Worm (Caenorhabditis elegans) whole organism, L2 larva: Measurements from ENCODE around the gene epg-4.

Experiments used
- ama-1 ChIP-seq: fragments of 150-350 bp; optimal IDR thresholded peaks from 2 replicates; lab custom pipeline; 2018; ENCODE audit warnings: inconsistent platforms
- elt-1 ChIP-seq: fragments of 150-350 bp; optimal IDR thresholded peaks from 2 replicates; lab custom pipeline; 2014; ENCODE audit warnings: missing biosample characterization, missing genetic modification characterization
- lin-13 ChIP-seq: fragments of 150-350 bp; optimal IDR thresholded peaks from 2 replicates; lab custom pipeline; 2014; ENCODE audit warnings: missing biosample characterization, missing genetic modification reagents, missing genetic modification characterization
- nhr-11 ChIP-seq: fragments of 150-350 bp; optimal IDR thresholded peaks from 2 replicates; lab custom pipeline; 2014; ENCODE audit warnings: missing biosample characterization, missing genetic modification characterization
- nhr-25 ChIP-seq: fragments of 150-350 bp; sonication (generic microtip); optimal IDR thresholded peaks from 3 replicates; lab custom pipeline; 2014; ENCODE audit warnings: missing biosample characterization, missing genetic modification characterization
- nhr-6 ChIP-seq: fragments of 150-350 bp; optimal IDR thresholded peaks from 2 replicates; lab custom pipeline; 2014; ENCODE audit warnings: missing biosample characterization, missing genetic modification characterization
- skn-1 ChIP-seq: sonication (generic microtip); optimal IDR thresholded peaks from 2 replicates; lab custom pipeline; 2017; ENCODE audit warnings: missing biosample characterization, missing genetic modification characterization

DNA sequence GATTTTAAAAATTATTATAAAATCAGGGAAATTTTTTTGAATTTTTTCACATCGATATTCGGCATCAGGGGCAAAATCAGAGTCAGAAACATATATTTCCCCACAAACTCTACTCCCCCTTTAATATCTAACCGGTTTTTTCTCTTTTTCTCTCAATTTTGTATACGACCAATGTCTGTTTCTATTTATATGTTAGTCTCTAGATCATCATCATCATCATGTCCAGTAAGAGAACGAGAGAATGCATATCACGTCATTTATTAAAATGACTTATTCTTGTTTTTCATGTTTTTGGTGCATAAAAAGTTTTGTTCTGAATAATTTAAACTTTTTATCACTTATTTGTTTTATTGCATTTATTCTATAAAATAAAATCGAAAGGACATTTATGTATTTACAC, 29.4 kb upstream of the epg-4 start:
- TF ChIP-seq ama-1 (lab: Kevin White, UChicago): no peak
- no peak for TF ChIP-seq lin-13
- no peak for TF ChIP-seq nhr-11 (tag; lab: Kevin White, UChicago)
- no peak for TF ChIP-seq skn-1 (tag; lab: Kevin White, UChicago)
- peak; percentile 56 for TF ChIP-seq nhr-25 (tag; lab: Kevin White, UChicago)
- TF ChIP-seq nhr-6 (tag; lab: Kevin White, UChicago): no peak
- TF ChIP-seq elt-1 (tag; lab: Kevin White, UChicago): no peak
